Fruit fly (Drosophila melanogaster): ENCODE data around the gene CG17249.
A peak's percentile ranks its signal among the peaks of the same experiment; 100 is the strongest.

CG17249 gene

DNA sequence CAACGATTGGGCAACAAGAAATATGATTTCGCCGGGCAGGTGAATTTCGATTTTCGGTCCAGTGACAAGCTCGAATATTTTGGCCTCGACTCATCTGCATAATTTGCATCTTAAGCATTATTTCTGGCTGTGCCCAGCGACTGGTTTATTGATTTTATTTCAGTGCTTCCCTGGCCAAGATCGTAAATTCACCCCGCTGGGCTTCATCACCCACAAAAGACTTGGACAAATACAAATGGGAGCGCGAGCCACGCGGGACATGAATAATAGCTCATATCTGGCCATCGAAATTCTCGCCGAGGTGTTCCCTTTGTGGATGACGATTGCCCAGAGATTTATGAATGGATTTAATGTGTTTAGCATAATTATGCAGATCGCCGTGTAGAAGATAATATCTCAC is 28.0 kb upstream of the CG17249 start:
- TF ChIP-seq D1 (tag; optimal IDR thresholded peaks at IDR 0.05) (no peak), CG8301 (tag; optimal IDR thresholded peaks at IDR 0.05) (no peak), gl (tag; optimal IDR thresholded peaks at IDR 0.05) (no peak), CG9948 (tag; optimal IDR thresholded peaks at IDR 0.05) (no peak), CG17806 (tag; optimal IDR thresholded peaks at IDR 0.05) (no peak), Pif1B (GFP tag; optimal IDR thresholded peaks at IDR 0.05) (no peak), CG15710 (tag; optimal IDR thresholded peaks at IDR 0.05) (no peak), EcR (GFP tag; optimal IDR thresholded peaks at IDR 0.05) (no peak), CG8159 (tag; optimal IDR thresholded peaks at IDR 0.05) (no peak), Ets98B (GFP tag; IDR thresholded peaks at IDR 0.05) (no peak), Pif1A (GFP tag; optimal IDR thresholded peaks at IDR 0.05) (no peak), rn (GFP tag; IDR thresholded peaks at IDR 0.05) (no peak), CG34367 (tag; optimal IDR thresholded peaks at IDR 0.05) (no peak)

dm6 chr3L:1674381-1674780 is 27.1 kb upstream of the CG17249 start, which contains the start of gene CG7991:
TSS of gene CG7991 (plus strand) at chr3L:1674709.
- TF ChIP-seq CG13204 (GFP tag; optimal IDR thresholded peaks at IDR 0.05) (no peak), CG32121 (GFP tag; IDR thresholded peaks at IDR 0.05) (no peak), gl (tag; optimal IDR thresholded peaks at IDR 0.05) (no peak), Pif1A (GFP tag; optimal IDR thresholded peaks at IDR 0.05) (no peak), Pif1B (GFP tag; optimal IDR thresholded peaks at IDR 0.05) (no peak), CG10348 (GFP tag; IDR thresholded peaks at IDR 0.05) (no peak), CG17806 (tag; optimal IDR thresholded peaks at IDR 0.05) (no peak), rn (GFP tag; IDR thresholded peaks at IDR 0.05) (no peak), CG12605 (GFP tag; IDR thresholded peaks at IDR 0.05) (no peak), CG4496 (GFP tag; IDR thresholded peaks at IDR 0.05) (no peak; the same call in 2 of the 3 replicates), CG15710 (tag; optimal IDR thresholded peaks at IDR 0.05) (no peak), CG34367 (tag; optimal IDR thresholded peaks at IDR 0.05) (no peak), CG8301 (tag; optimal IDR thresholded peaks at IDR 0.05) (no peak), CG14655 (GFP tag; optimal IDR thresholded peaks at IDR 0.05) (no peak), CG9948 (tag; optimal IDR thresholded peaks at IDR 0.05) (no peak), Ets98B (GFP tag; IDR thresholded peaks at IDR 0.05) (no peak), D1 (tag; optimal IDR thresholded peaks at IDR 0.05) (no peak), Snoo (tag; optimal IDR thresholded peaks at IDR 0.05) (no peak)

- TF ChIP-seq CG15710 (tag; optimal IDR thresholded peaks at IDR 0.05) (no peak), CG14655 (GFP tag; optimal IDR thresholded peaks at IDR 0.05) (no peak), CG12605 (GFP tag; IDR thresholded peaks at IDR 0.05) (no peak), Pif1A (GFP tag; optimal IDR thresholded peaks at IDR 0.05) (no peak), CG8159 (tag; optimal IDR thresholded peaks at IDR 0.05) (no peak), Ets98B (GFP tag; IDR thresholded peaks at IDR 0.05) (no peak), CG17806 (tag; optimal IDR thresholded peaks at IDR 0.05) (no peak), CG10348 (GFP tag; IDR thresholded peaks at IDR 0.05) (no peak), CG4496 (GFP tag; IDR thresholded peaks at IDR 0.05) (no peak), Snoo (tag; optimal IDR thresholded peaks at IDR 0.05) (no peak), Pif1B (GFP tag; optimal IDR thresholded peaks at IDR 0.05) (no peak), CG8301 (tag; optimal IDR thresholded peaks at IDR 0.05) (no peak), EcR (GFP tag; optimal IDR thresholded peaks at IDR 0.05) (no peak), CG32121 (GFP tag; IDR thresholded peaks at IDR 0.05) (no peak)
Observed at dm6 chr3L:1672627-1673026, 25.4 kb upstream of the CG17249 start, which contains the start of gene CG13930. TSS of gene CG13930 (minus strand) at chr3L:1672727.

- no peak for TF ChIP-seq Snoo (tag; optimal IDR thresholded peaks at IDR 0.05)
- no peak for TF ChIP-seq CG34367 (tag; optimal IDR thresholded peaks at IDR 0.05)
- TF ChIP-seq CG14655 (GFP tag; optimal IDR thresholded peaks at IDR 0.05) = no peak
- no peak for TF ChIP-seq D1 (tag; optimal IDR thresholded peaks at IDR 0.05)
- no peak for TF ChIP-seq fd96Ca (GFP tag; IDR thresholded peaks at IDR 0.05)
- TF ChIP-seq gl (tag; optimal IDR thresholded peaks at IDR 0.05) = no peak
- TF ChIP-seq CG17806 (tag; optimal IDR thresholded peaks at IDR 0.05) = no peak
- no peak for TF ChIP-seq CG32121 (GFP tag; IDR thresholded peaks at IDR 0.05)
- TF ChIP-seq EcR (GFP tag; optimal IDR thresholded peaks at IDR 0.05) = no peak
- no peak for TF ChIP-seq CG9948 (tag; optimal IDR thresholded peaks at IDR 0.05)
- TF ChIP-seq Ets98B (GFP tag; IDR thresholded peaks at IDR 0.05) = no peak
- no peak for TF ChIP-seq CG13204 (GFP tag; optimal IDR thresholded peaks at IDR 0.05)
- TF ChIP-seq CG4496 (GFP tag; IDR thresholded peaks at IDR 0.05) = no peak
- no peak for TF ChIP-seq rn (GFP tag; IDR thresholded peaks at IDR 0.05)
- TF ChIP-seq CG12605 (GFP tag; IDR thresholded peaks at IDR 0.05) = no peak
Observed at dm6 chr3L:1670008-1670407, 22.7 kb upstream of the CG17249 start, which contains the start of gene RabX5. TSS of gene RabX5 (minus strand) at chr3L:1670108.

DNA sequence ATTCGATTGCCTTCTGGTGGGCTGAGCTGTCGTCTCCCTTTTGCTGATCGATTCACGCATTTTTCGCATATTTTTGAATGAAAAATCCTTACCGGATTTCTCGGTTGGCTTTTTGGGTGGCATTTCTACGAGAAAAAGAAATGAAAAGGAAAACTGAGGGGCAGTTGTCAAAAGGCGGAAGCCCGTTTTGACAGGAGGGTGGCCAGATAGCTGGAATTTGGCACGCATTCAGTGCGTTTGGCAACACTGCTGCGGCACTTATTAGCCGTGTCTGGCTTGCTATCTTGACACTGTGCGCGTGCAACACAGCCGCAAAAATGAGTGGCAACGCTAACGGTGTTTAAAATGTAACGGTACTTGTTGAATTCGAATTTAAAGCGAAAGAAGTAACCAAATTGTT is 21.2 kb upstream of the CG17249 start, which contains the start of gene RpL23A:
Gene RpL23A (minus strand): TSS at position 151 of the 400 bp plus-strand sequence.
- peak; percentile 40 for TF ChIP-seq CG9948 (tag; optimal IDR thresholded peaks at IDR 0.05)
- TF ChIP-seq CG12605 (GFP tag; IDR thresholded peaks at IDR 0.05) = peak; percentile 46; the same call in 1 of the 2 replicates
- TF ChIP-seq Pif1A (GFP tag; optimal IDR thresholded peaks at IDR 0.05) = no peak
- peak; percentile 29 for TF ChIP-seq gl (tag; optimal IDR thresholded peaks at IDR 0.05)
- peak; percentile 85 for TF ChIP-seq fd96Ca (GFP tag; IDR thresholded peaks at IDR 0.05)
- peak; percentile 40 for TF ChIP-seq CG13204 (GFP tag; optimal IDR thresholded peaks at IDR 0.05)
- peak; percentile 68 for TF ChIP-seq CG32121 (GFP tag; IDR thresholded peaks at IDR 0.05)
- peak; percentile 92 for TF ChIP-seq Snoo (tag; optimal IDR thresholded peaks at IDR 0.05)
- TF ChIP-seq CG8301 (tag; optimal IDR thresholded peaks at IDR 0.05) = no peak
- no peak for TF ChIP-seq CG10348 (GFP tag; IDR thresholded peaks at IDR 0.05)
- TF ChIP-seq CG17806 (tag; optimal IDR thresholded peaks at IDR 0.05) = peak; percentile 47
- no peak for TF ChIP-seq EcR (GFP tag; optimal IDR thresholded peaks at IDR 0.05)
- peak; percentile 92 for TF ChIP-seq CG4496 (GFP tag; IDR thresholded peaks at IDR 0.05)
- TF ChIP-seq D1 (tag; optimal IDR thresholded peaks at IDR 0.05) = no peak
- peak; percentile 75 for TF ChIP-seq CG34367 (tag; optimal IDR thresholded peaks at IDR 0.05)
- TF ChIP-seq CG15710 (tag; optimal IDR thresholded peaks at IDR 0.05) = peak; percentile 63
- peak; percentile 81 for TF ChIP-seq rn (GFP tag; IDR thresholded peaks at IDR 0.05)
- TF ChIP-seq Ets98B (GFP tag; IDR thresholded peaks at IDR 0.05) = peak; percentile 74
- no peak for TF ChIP-seq Pif1B (GFP tag; optimal IDR thresholded peaks at IDR 0.05)
- TF ChIP-seq CG14655 (GFP tag; optimal IDR thresholded peaks at IDR 0.05) = no peak
- TF ChIP-seq CG8159 (tag; optimal IDR thresholded peaks at IDR 0.05) = peak; percentile 61
